Worm (Caenorhabditis elegans) whole organism, late embryonic: ENCODE data around the gene Y47D3B.4.

Experiments used
- C38D4.7 ChIP-seq: fragments of 200-800 bp; sonication (Bioruptor generic); optimal IDR thresholded peaks from 2 replicates; lab custom pipeline; 2018; ENCODE audit warnings: mild to moderate bottlenecking, missing genetic modification characterization, moderate library complexity, missing compliant biosample characterization
- F13H6.1 ChIP-seq: sonication (generic microtip); optimal IDR thresholded peaks from 2 replicates; lab custom pipeline; 2016; ENCODE audit warnings: missing genetic modification characterization, missing compliant biosample characterization
- K02D7.2 ChIP-seq: sonication (generic microtip); optimal IDR thresholded peaks from 2 replicates; lab custom pipeline; 2017; ENCODE audit warnings: mild to moderate bottlenecking, missing genetic modification characterization, missing compliant biosample characterization
- Y22D7AL.16 ChIP-seq: sonication (generic microtip); optimal IDR thresholded peaks from 2 replicates; lab custom pipeline; 2016; ENCODE audit warnings: missing genetic modification characterization, missing compliant biosample characterization
- ahr-1 ChIP-seq: sonication (generic microtip); optimal IDR thresholded peaks from 2 replicates; lab custom pipeline; 2016; ENCODE audit warnings: missing genetic modification characterization, missing compliant biosample characterization
- ama-1 ChIP-seq: fragments of 150-350 bp; optimal IDR thresholded peaks from 2 replicates; lab custom pipeline; 2014
- ceh-14 ChIP-seq: sonication (generic microtip); optimal IDR thresholded peaks from 2 replicates; lab custom pipeline; 2016; ENCODE audit warnings: missing genotype, missing genetic modification characterization, missing compliant biosample characterization
- ceh-18 ChIP-seq: sonication (generic microtip); optimal IDR thresholded peaks from 2 replicates; lab custom pipeline; 2016; ENCODE audit warnings: missing genetic modification characterization, missing compliant biosample characterization
- ceh-2 ChIP-seq: sonication (generic microtip); optimal IDR thresholded peaks from 2 replicates; lab custom pipeline; 2016; ENCODE audit warnings: missing genotype, missing genetic modification characterization, missing compliant biosample characterization
- ceh-24 ChIP-seq: sonication (generic microtip); optimal IDR thresholded peaks from 2 replicates; lab custom pipeline; 2016; ENCODE audit warnings: mild to moderate bottlenecking, missing genetic modification characterization, missing compliant biosample characterization
- ceh-30 ChIP-seq: fragments of 150-350 bp; optimal IDR thresholded peaks from 2 replicates; lab custom pipeline; 2014; ENCODE audit warnings: missing biosample characterization, missing genetic modification characterization
- ceh-31 ChIP-seq: sonication (generic microtip); optimal IDR thresholded peaks from 2 replicates; lab custom pipeline; 2016; ENCODE audit warnings: missing genetic modification characterization, missing compliant biosample characterization
- ceh-45 ChIP-seq: fragments of 200-800 bp; sonication (Bioruptor generic); IDR thresholded peaks from 2 replicates; pipeline ENCODE4 v1.3.6; 2022; ENCODE audit warnings: missing genetic modification reagents, missing genetic modification characterization, missing compliant biosample characterization
- ceh-48 ChIP-seq: sonication (generic microtip); optimal IDR thresholded peaks from 2 replicates; lab custom pipeline; 2016; ENCODE audit warnings: missing genetic modification characterization, inconsistent platforms, missing compliant biosample characterization
- ceh-6 ChIP-seq: fragments of 200-800 bp; sonication (Bioruptor generic); optimal IDR thresholded peaks from 2 replicates; lab custom pipeline; 2018; ENCODE audit warnings: mild to moderate bottlenecking, missing genetic modification characterization, missing compliant biosample characterization
- ceh-9 ChIP-seq: sonication (generic microtip); optimal IDR thresholded peaks from 2 replicates; lab custom pipeline; 2016; ENCODE audit warnings: mild to moderate bottlenecking, missing genetic modification characterization, inconsistent platforms, missing compliant biosample characterization
- dmd-4 ChIP-seq: sonication (generic microtip); optimal IDR thresholded peaks from 2 replicates; lab custom pipeline; 2016; ENCODE audit warnings: borderline replicate concordance, missing genetic modification characterization, missing compliant biosample characterization
- eyg-1 ChIP-seq: sonication (generic microtip); optimal IDR thresholded peaks from 2 replicates; lab custom pipeline; 2016; ENCODE audit warnings: missing genotype, missing genetic modification characterization, missing compliant biosample characterization
- fkh-10 ChIP-seq: fragments of 150-350 bp; optimal IDR thresholded peaks from 2 replicates; lab custom pipeline; 2014; ENCODE audit warnings: missing biosample characterization, missing genetic modification reagents, missing genetic modification characterization
- fkh-6 ChIP-seq: sonication (generic microtip); optimal IDR thresholded peaks from 2 replicates; lab custom pipeline; 2016; ENCODE audit warnings: missing genetic modification characterization, missing compliant biosample characterization
- gmeb-2 ChIP-seq: sonication (generic microtip); optimal IDR thresholded peaks from 2 replicates; lab custom pipeline; 2016; ENCODE audit warnings: missing genetic modification characterization, inconsistent platforms, missing compliant biosample characterization
- hlh-30 ChIP-seq: sonication (generic microtip); optimal IDR thresholded peaks from 2 replicates; lab custom pipeline; 2017; ENCODE audit warnings: antibody characterized with exemption, missing genetic modification characterization, missing compliant biosample characterization; ENCODE audit not compliant: insufficient read depth
- lim-6 ChIP-seq: sonication (generic microtip); optimal IDR thresholded peaks from 2 replicates; lab custom pipeline; 2016; ENCODE audit warnings: missing genetic modification characterization, missing compliant biosample characterization
- nhr-11 ChIP-seq: fragments of 150-350 bp; optimal IDR thresholded peaks from 2 replicates; lab custom pipeline; 2014; ENCODE audit warnings: missing biosample characterization, missing genetic modification characterization
- npax-4 ChIP-seq: sonication (generic microtip); optimal IDR thresholded peaks from 2 replicates; lab custom pipeline; 2016; ENCODE audit warnings: missing genetic modification characterization, missing compliant biosample characterization
- odd-2 ChIP-seq: sonication (generic microtip); optimal IDR thresholded peaks from 2 replicates; lab custom pipeline; 2017; ENCODE audit warnings: antibody characterized with exemption, mild to moderate bottlenecking, missing genetic modification characterization, missing compliant biosample characterization
- pax-1 ChIP-seq: fragments of 150-350 bp; optimal IDR thresholded peaks from 2 replicates; lab custom pipeline; 2014; ENCODE audit warnings: missing biosample characterization, missing genetic modification characterization
- pqm-1 ChIP-seq: sonication (generic microtip); optimal IDR thresholded peaks from 2 replicates; lab custom pipeline; 2016; ENCODE audit warnings: missing genetic modification characterization, missing compliant biosample characterization
- ref-2 ChIP-seq: sonication (generic microtip); optimal IDR thresholded peaks from 2 replicates; lab custom pipeline; 2016; ENCODE audit warnings: missing genetic modification characterization, missing compliant biosample characterization
- rnt-1 ChIP-seq: sonication (generic microtip); optimal IDR thresholded peaks from 2 replicates; lab custom pipeline; 2016; ENCODE audit warnings: missing genetic modification characterization, missing compliant biosample characterization
- sox-2 ChIP-seq: fragments of 200-800 bp; sonication (Bioruptor generic); IDR thresholded peaks from 2 replicates; pipeline ENCODE4 v1.3.6; 2022; ENCODE audit warnings: missing genetic modification reagents, missing genetic modification characterization, missing compliant biosample characterization
- tbx-7 ChIP-seq: sonication (generic microtip); optimal IDR thresholded peaks from 2 replicates; lab custom pipeline; 2016; ENCODE audit warnings: missing genotype, missing genetic modification characterization, missing compliant biosample characterization
- ttx-3 ChIP-seq: sonication (generic microtip); optimal IDR thresholded peaks from 2 replicates; lab custom pipeline; 2016; ENCODE audit warnings: missing genetic modification reagents, missing genetic modification characterization, missing compliant biosample characterization
- unc-42 ChIP-seq: sonication (generic microtip); optimal IDR thresholded peaks from 2 replicates; lab custom pipeline; 2016; ENCODE audit warnings: missing genotype, missing genetic modification characterization, missing compliant biosample characterization
- unc-55 ChIP-seq: sonication (generic microtip); optimal IDR thresholded peaks from 2 replicates; lab custom pipeline; 2017; ENCODE audit warnings: missing biosample characterization, missing genetic modification reagents, missing genetic modification characterization
- unc-86 ChIP-seq: sonication (generic microtip); optimal IDR thresholded peaks from 2 replicates; lab custom pipeline; 2016; ENCODE audit warnings: missing genetic modification characterization, missing compliant biosample characterization
- zip-5 ChIP-seq: sonication (generic microtip); optimal IDR thresholded peaks from 2 replicates; lab custom pipeline; 2016; ENCODE audit warnings: missing genetic modification characterization, missing compliant biosample characterization

Y47D3B.4 gene

DNA sequence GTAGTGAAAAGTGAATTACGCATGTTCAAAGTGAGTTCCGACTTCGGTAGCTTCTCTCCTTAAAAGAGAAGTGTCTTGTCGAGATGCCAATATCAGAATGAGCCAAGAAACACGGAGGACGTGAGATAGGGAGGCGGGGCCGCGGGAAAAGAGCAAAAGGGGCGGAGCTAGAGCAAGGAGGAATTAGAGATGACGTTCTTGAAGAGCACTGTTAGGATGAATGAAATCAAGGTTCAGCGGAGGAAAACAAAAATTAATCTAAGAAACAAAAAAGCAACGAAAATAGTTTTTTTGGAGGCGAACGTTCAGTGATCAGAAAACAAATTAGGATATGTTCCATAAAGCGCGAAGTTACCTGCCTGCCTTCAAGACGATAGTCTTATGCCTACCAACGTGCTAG, 12.0 kb upstream of the Y47D3B.4 start, which contains the start of gene nlp-21:
Gene nlp-21 (minus strand): TSS at position 101 of the 400 bp plus-strand sequence.
- TF ChIP-seq ceh-31 (tag; lab: Kevin White, UChicago) (no peak), pqm-1 (tag; lab: Kevin White, UChicago) (no peak), ceh-30 (tag; lab: Kevin White, UChicago) (no peak), C38D4.7 (GFP tag; lab: Kevin White, UChicago) (no peak), ceh-18 (no peak), fkh-10 (GFP tag; lab: Kevin White, UChicago) (no peak), fkh-6 (tag; lab: Kevin White, UChicago) (no peak), odd-2 (tag; lab: Kevin White, UChicago) (no peak), npax-4 (tag; lab: Kevin White, UChicago) (no peak), dmd-4 (tag; lab: Kevin White, UChicago) (no peak), ttx-3 (tag; lab: Kevin White, UChicago) (no peak), hlh-30 (tag; lab: Kevin White, UChicago) (no peak)

DNA sequence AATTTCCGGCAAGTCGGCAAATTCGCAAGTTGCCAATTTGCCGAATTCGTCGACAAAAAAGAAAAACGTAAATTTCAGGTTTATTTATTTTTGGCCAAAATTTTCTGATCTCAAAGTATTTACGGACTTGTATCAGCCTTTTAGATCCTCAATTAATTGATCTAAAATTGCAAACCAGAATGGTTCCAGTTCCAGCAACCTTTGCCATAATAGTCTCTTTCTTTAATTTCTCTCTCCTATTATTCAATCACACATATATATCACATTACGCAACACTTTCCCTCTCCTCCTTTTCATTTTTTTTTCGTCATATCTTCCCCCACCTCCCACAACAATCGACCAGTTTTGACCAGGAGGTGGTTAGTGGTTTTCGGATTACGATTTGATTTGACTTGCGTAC, 7.7 kb upstream of the Y47D3B.4 start, which contains the start of gene Y47D3B.3:
Gene Y47D3B.3 (plus strand): TSS at position 301 of the 400 bp plus-strand sequence.
- no peak for TF ChIP-seq unc-55 (GFP tag; lab: Kevin White, UChicago)
- no peak for TF ChIP-seq unc-42 (tag; lab: Kevin White, UChicago)
- TF ChIP-seq ceh-14 (tag; lab: Kevin White, UChicago) = no peak
- no peak for TF ChIP-seq ceh-30 (tag; lab: Kevin White, UChicago)
- TF ChIP-seq pqm-1 (tag; lab: Kevin White, UChicago) = no peak
- TF ChIP-seq ceh-31 (tag; lab: Kevin White, UChicago) = no peak
- TF ChIP-seq ttx-3 (tag; lab: Kevin White, UChicago) = no peak
- no peak for TF ChIP-seq ceh-2
- TF ChIP-seq ceh-45 (GFP tag; lab: Robert Waterston, UW) = no peak
- no peak for TF ChIP-seq ceh-9 (tag; lab: Kevin White, UChicago)
- TF ChIP-seq gmeb-2 (tag; lab: Kevin White, UChicago) = no peak
- no peak for TF ChIP-seq npax-4 (tag; lab: Kevin White, UChicago)
- TF ChIP-seq eyg-1 (tag; lab: Kevin White, UChicago) = no peak
- TF ChIP-seq rnt-1 = no peak
- no peak for TF ChIP-seq C38D4.7 (GFP tag; lab: Kevin White, UChicago)
- no peak for TF ChIP-seq unc-86

ce11 chrIII:11402717-11403116, 2.4 kb upstream of the Y47D3B.4 start, which contains the start of gene Y47D3B.12:
Y47D3B.12 (plus strand) TSS chrIII:11403017.
- no peak for TF ChIP-seq Y22D7AL.16 (tag; lab: Kevin White, UChicago)
- no peak for TF ChIP-seq pqm-1 (tag; lab: Kevin White, UChicago)
- no peak for TF ChIP-seq ceh-45 (GFP tag; lab: Robert Waterston, UW)
- no peak for TF ChIP-seq sox-2
- TF ChIP-seq pax-1 (tag; lab: Kevin White, UChicago) = no peak
- TF ChIP-seq ref-2 (tag; lab: Kevin White, UChicago) = no peak
- no peak for TF ChIP-seq ceh-9 (tag; lab: Kevin White, UChicago)
- no peak for TF ChIP-seq ceh-48 (tag; lab: Kevin White, UChicago)
- no peak for TF ChIP-seq ceh-24
- no peak for TF ChIP-seq ahr-1 (tag; lab: Kevin White, UChicago)
- TF ChIP-seq unc-42 (tag; lab: Kevin White, UChicago) = no peak
- TF ChIP-seq ceh-14 (tag; lab: Kevin White, UChicago) = no peak
- no peak for TF ChIP-seq K02D7.2 (tag; lab: Kevin White, UChicago)
- TF ChIP-seq lim-6 = no peak
- no peak for TF ChIP-seq nhr-11
- TF ChIP-seq ama-1 (lab: Kevin White, UChicago) = no peak
- TF ChIP-seq C38D4.7 (GFP tag; lab: Kevin White, UChicago) = no peak
- no peak for TF ChIP-seq ceh-6 (GFP tag; lab: Kevin White, UChicago)
- TF ChIP-seq tbx-7 (tag; lab: Kevin White, UChicago) = no peak
- no peak for TF ChIP-seq zip-5
- TF ChIP-seq, all 69 proteins: peak for 0

ce11 chrIII:11410378-11410777, 5.2 kb downstream of the Y47D3B.4 start, which contains the start of gene twk-31:
twk-31 (plus strand) TSS chrIII:11410678.
- TF ChIP-seq F13H6.1 (tag; lab: Kevin White, UChicago) (no peak), unc-55 (GFP tag; lab: Kevin White, UChicago) (peak; percentile 31)
